Fruit fly (Drosophila melanogaster) whole organism, wandering third instar larva: ENCODE measurements around the gene Six4.

Experiments used
- CG32264 ChIP-seq: fragments of 200-800 bp; sonication (Bioruptor generic); optimal IDR thresholded peaks from 2 replicates; lab custom pipeline; 2016; ENCODE audit warnings: missing biosample characterization, missing genetic modification characterization
- GATAd ChIP-seq: sonication (Bioruptor generic); optimal IDR thresholded peaks from 2 replicates; lab custom pipeline; 2016; ENCODE audit warnings: missing biosample characterization, missing genetic modification characterization
- HLH106 ChIP-seq: fragments of 200-800 bp; optimal IDR thresholded peaks from 3 replicates; lab custom pipeline; 2019; ENCODE audit warnings: missing biosample characterization, mild to moderate bottlenecking, missing genetic modification characterization, moderate library complexity
- Hr78 ChIP-seq: fragments of >200 bp; optimal IDR thresholded peaks from 2 replicates; lab custom pipeline; 2017; ENCODE audit warnings: missing biosample characterization, missing genetic modification characterization
- Jra ChIP-seq: sonication (Bioruptor generic); optimal IDR thresholded peaks from 2 replicates; lab custom pipeline; 2016; ENCODE audit warnings: missing biosample characterization, missing genetic modification characterization
- Myc ChIP-seq: fragments of >200 bp; optimal IDR thresholded peaks from 2 replicates; lab custom pipeline; 2017
- OdsH ChIP-seq: fragments of 200-800 bp; sonication (Bioruptor generic); optimal IDR thresholded peaks from 2 replicates; lab custom pipeline; 2016; ENCODE audit warnings: missing biosample characterization, mild to moderate bottlenecking, missing genetic modification characterization
- Rel ChIP-seq, 2 experiments: fragments of 200-800 bp; sonication (Bioruptor generic) in 1 of 2; optimal IDR thresholded peaks; 2 replicates in 1 of 2; 3 replicates in 1 of 2; lab custom pipeline; 2016 to 2019; ENCODE audit warnings: mild to moderate bottlenecking in 2 of 2, missing biosample characterization in 2 of 2, missing genetic modification characterization in 2 of 2, moderate library complexity in 1 of 2
- dsf ChIP-seq: sonication (Bioruptor generic); optimal IDR thresholded peaks from 2 replicates; lab custom pipeline; 2016; ENCODE audit warnings: missing biosample characterization, missing genetic modification characterization, borderline replicate concordance
- fru ChIP-seq: fragments of 200-800 bp; sonication (Bioruptor generic); optimal IDR thresholded peaks from 3 replicates; lab custom pipeline; 2016; ENCODE audit warnings: missing biosample characterization, mild to moderate bottlenecking, missing genetic modification characterization
- pan ChIP-seq: fragments of >200 bp; optimal IDR thresholded peaks from 2 replicates; lab custom pipeline; 2017
- psq ChIP-seq: fragments of 200-800 bp; sonication (Bioruptor generic); optimal IDR thresholded peaks from 3 replicates; lab custom pipeline; 2017; ENCODE audit warnings: missing biosample characterization, mild to moderate bottlenecking, missing genetic modification characterization, moderate library complexity

- TF ChIP-seq Jra (GFP tag; lab: Kevin White, UChicago) (no peak), psq (no peak), CG32264 (GFP tag; lab: Kevin White, UChicago) (no peak), OdsH (no peak), Myc (no peak), dsf (no peak), pan (no peak), Rel (GFP tag; optimal IDR thresholded peaks at IDR 0.05; lab: Kevin White, UChicago) (no peak), Rel (tag; optimal IDR thresholded peaks at IDR 0.05; lab: Kevin White, UChicago) (no peak), GATAd (GFP tag; lab: Kevin White, UChicago) (no peak), Hr78 (GFP tag; lab: Kevin White, UChicago) (no peak), HLH106 (tag; lab: Kevin White, UChicago) (no peak), fru (GFP tag; lab: Kevin White, UChicago) (no peak)
Measured at dm6 chr3L:20796757-20797156, 4.2 kb upstream of the Six4 start.
